Fruit fly (Drosophila melanogaster) whole organism, embryonic: ENCODE data around the gene Glos.
A peak's percentile ranks its signal among the peaks of the same experiment; 100 is the strongest.

Experiments
- Ada2b ChIP-seq: fragments of 200-800 bp; sonication (Bioruptor generic); IDR thresholded peaks from 2 replicates; pipeline ENCODE4 v1.3.6; 2022; ENCODE audit warnings: missing biosample characterization, missing genetic modification characterization
- Antp ChIP-seq: fragments of 200-800 bp; sonication (Bioruptor generic); optimal IDR thresholded peaks from 3 replicates; lab custom pipeline; 2016; ENCODE audit warnings: missing biosample characterization, missing genetic modification characterization
- CG11247 ChIP-seq: fragments of 200-800 bp; sonication (Bioruptor generic); IDR thresholded peaks from 2 replicates; pipeline ENCODE4 v1.3.6; 2022; ENCODE audit warnings: missing biosample characterization, missing genetic modification characterization
- CG12236 ChIP-seq: fragments of 200-800 bp; sonication (Bioruptor generic); optimal IDR thresholded peaks from 2 replicates; lab custom pipeline; 2016; ENCODE audit warnings: missing biosample characterization, missing genetic modification characterization
- CG3281 ChIP-seq: fragments of 200-800 bp; sonication (Bioruptor generic); optimal IDR thresholded peaks from 3 replicates; lab custom pipeline; 2017; ENCODE audit warnings: missing biosample characterization, mild to moderate bottlenecking, missing genetic modification characterization
- CG3847 ChIP-seq: fragments of 200-800 bp; sonication (Bioruptor generic); IDR thresholded peaks from 2 replicates; pipeline ENCODE4 v1.3.6; 2022; ENCODE audit warnings: missing biosample characterization, missing genetic modification characterization
- CG4360 ChIP-seq: fragments of 200-800 bp; sonication (Bioruptor generic); IDR thresholded peaks from 2 replicates; pipeline ENCODE4 v1.3.6; 2022; ENCODE audit warnings: missing biosample characterization, missing genetic modification characterization
- CG43689 ChIP-seq: fragments of 200-800 bp; sonication (Bioruptor generic); IDR thresholded peaks from 2 replicates; pipeline ENCODE4 v1.3.6; 2022; ENCODE audit warnings: missing biosample characterization, missing genetic modification characterization
- CG8944 ChIP-seq: fragments of 200-800 bp; sonication (Bioruptor generic); optimal IDR thresholded peaks from 3 replicates; lab custom pipeline; 2016; ENCODE audit warnings: missing biosample characterization, missing genetic modification characterization
- CG9215 ChIP-seq: fragments of 200-800 bp; sonication (Bioruptor generic); IDR thresholded peaks from 2 replicates; pipeline ENCODE4 v1.3.6; 2022; ENCODE audit warnings: missing biosample characterization, missing genetic modification characterization
- CG9797 ChIP-seq: fragments of 200-800 bp; sonication (Bioruptor generic); optimal IDR thresholded peaks from 3 replicates; lab custom pipeline; 2018; ENCODE audit warnings: missing biosample characterization, mild to moderate bottlenecking, missing genetic modification characterization
- CG9817 ChIP-seq: fragments of 200-800 bp; sonication (Bioruptor generic); optimal IDR thresholded peaks from 2 replicates; lab custom pipeline; 2018; ENCODE audit warnings: missing biosample characterization, mild to moderate bottlenecking, missing genetic modification characterization, moderate library complexity
- CTCF ChIP-seq: fragments of 200-800 bp; sonication (Bioruptor generic); optimal IDR thresholded peaks from 2 replicates; lab custom pipeline; 2017; ENCODE audit warnings: missing biosample characterization, mild to moderate bottlenecking, missing genetic modification characterization, moderate library complexity
- Dfd ChIP-seq, 2 experiments: fragments of >200 bp; optimal IDR thresholded peaks; 2 replicates each; lab custom pipeline; 2017; ENCODE audit warnings: missing biosample characterization in 2 of 2, missing genetic modification characterization in 2 of 2
- Doc2 ChIP-seq: fragments of 200-800 bp; sonication (Bioruptor generic); IDR thresholded peaks from 2 replicates; pipeline ENCODE4 v1.3.6; 2022; ENCODE audit warnings: missing biosample characterization, missing genetic modification characterization
- Dp ChIP-seq: fragments of 200-800 bp; sonication (Bioruptor generic); optimal IDR thresholded peaks from 2 replicates; lab custom pipeline; 2018; ENCODE audit warnings: missing biosample characterization, mild to moderate bottlenecking, missing genetic modification characterization, moderate library complexity
- HLH54F ChIP-seq: fragments of 200-800 bp; sonication (Bioruptor generic); optimal IDR thresholded peaks from 3 replicates; lab custom pipeline; 2016; ENCODE audit warnings: missing biosample characterization, missing genetic modification characterization
- Hand ChIP-seq: fragments of 200-800 bp; sonication (Bioruptor generic); optimal IDR thresholded peaks from 2 replicates; lab custom pipeline; 2017; ENCODE audit warnings: mild to moderate bottlenecking, missing biosample characterization, missing genetic modification reagents, missing genetic modification characterization
- Kr ChIP-seq: fragments of 200-800 bp; sonication (Bioruptor generic); optimal IDR thresholded peaks from 2 replicates; lab custom pipeline; 2017; ENCODE audit warnings: missing biosample characterization, mild to moderate bottlenecking, missing genetic modification characterization
- Med ChIP-seq: fragments of 200-800 bp; sonication (Bioruptor generic); peaks from one replicate; lab custom pipeline; 2016; ENCODE audit warnings: missing biosample characterization, missing genetic modification characterization, mild to moderate bottlenecking, inconsistent platforms, moderate library complexity
- NC2β ChIP-seq: fragments of 200-800 bp; sonication (Bioruptor generic); optimal IDR thresholded peaks from 2 replicates; lab custom pipeline; 2016; ENCODE audit warnings: missing biosample characterization, missing genetic modification characterization
- Opbp ChIP-seq: fragments of 200-800 bp; sonication (Bioruptor generic); IDR thresholded peaks from 3 replicates; pipeline ENCODE4 v1.3.6; 2022; ENCODE audit warnings: missing biosample characterization, missing genetic modification characterization; ENCODE audit not compliant: partially characterized antibody
- Ptx1 ChIP-seq: fragments of 200-800 bp; sonication (Bioruptor generic); IDR thresholded peaks from 2 replicates; pipeline ENCODE4 v1.3.6; 2022; ENCODE audit warnings: missing biosample characterization, missing genetic modification characterization
- Rx ChIP-seq: fragments of 200-800 bp; sonication (Bioruptor generic); IDR thresholded peaks from 2 replicates; pipeline ENCODE4 v1.3.6; 2022; ENCODE audit warnings: missing biosample characterization, missing genetic modification characterization
- Scr ChIP-seq: fragments of 200-800 bp; sonication (Bioruptor generic); IDR thresholded peaks from 2 replicates; pipeline ENCODE4 v1.3.6; 2022; ENCODE audit warnings: missing biosample characterization, missing genetic modification characterization; ENCODE audit not compliant: partially characterized antibody
- Xrp1 ChIP-seq: fragments of 200-800 bp; sonication (Bioruptor generic); IDR thresholded peaks from 2 replicates; pipeline ENCODE4 v1.3.6; 2022; ENCODE audit warnings: missing biosample characterization, missing genetic modification characterization
- bab2 ChIP-seq: fragments of 200-800 bp; sonication (Bioruptor generic); optimal IDR thresholded peaks from 2 replicates; lab custom pipeline; 2016; ENCODE audit warnings: missing biosample characterization, missing genetic modification characterization
- bigmax ChIP-seq: fragments of 200-800 bp; sonication (Bioruptor generic); optimal IDR thresholded peaks from 2 replicates; lab custom pipeline; 2018; ENCODE audit warnings: missing biosample characterization, mild to moderate bottlenecking, missing genetic modification characterization
- cg ChIP-seq: fragments of 200-800 bp; sonication (Bioruptor generic); optimal IDR thresholded peaks from 3 replicates; lab custom pipeline; 2019; ENCODE audit warnings: missing biosample characterization, mild to moderate bottlenecking, missing genetic modification characterization, moderate library complexity
- corto ChIP-seq: fragments of 200-800 bp; sonication (Bioruptor generic); optimal IDR thresholded peaks from 2 replicates; lab custom pipeline; 2016; ENCODE audit warnings: missing biosample characterization, mild to moderate bottlenecking, missing genetic modification characterization, moderate library complexity
- da ChIP-seq: fragments of 200-800 bp; sonication (Bioruptor generic); optimal IDR thresholded peaks from 2 replicates; lab custom pipeline; 2016; ENCODE audit warnings: missing biosample characterization, missing genetic modification characterization
- dimm ChIP-seq: fragments of 200-800 bp; sonication (Bioruptor generic); IDR thresholded peaks from 2 replicates; pipeline ENCODE4 v1.3.6; 2022; ENCODE audit warnings: missing biosample characterization, missing genetic modification characterization
- disco-r ChIP-seq: fragments of 200-800 bp; sonication (Bioruptor generic); optimal IDR thresholded peaks from 2 replicates; lab custom pipeline; 2016; ENCODE audit warnings: missing biosample characterization, missing genetic modification characterization
- dm ChIP-seq: fragments of 200-800 bp; sonication (Bioruptor generic); optimal IDR thresholded peaks from 3 replicates; lab custom pipeline; 2016; ENCODE audit warnings: missing biosample characterization, missing genetic modification characterization
- dysf ChIP-seq: fragments of 200-800 bp; sonication (Bioruptor generic); IDR thresholded peaks from 3 replicates; pipeline ENCODE4 v1.3.6; 2022; ENCODE audit warnings: missing biosample characterization, missing genetic modification characterization
- eyg ChIP-seq: fragments of 200-800 bp; sonication (Bioruptor generic); optimal IDR thresholded peaks from 3 replicates; lab custom pipeline; 2016; ENCODE audit warnings: missing biosample characterization, missing genetic modification characterization
- fd64A ChIP-seq: fragments of 200-800 bp; sonication (Bioruptor generic); optimal IDR thresholded peaks from 3 replicates; lab custom pipeline; 2018; ENCODE audit warnings: missing biosample characterization, mild to moderate bottlenecking, missing genetic modification characterization
- gem ChIP-seq: fragments of 200-800 bp; sonication (Bioruptor generic); optimal IDR thresholded peaks from 2 replicates; lab custom pipeline; 2019; ENCODE audit warnings: missing biosample characterization, mild to moderate bottlenecking, missing genetic modification characterization, moderate library complexity
- mld ChIP-seq: fragments of 200-800 bp; sonication (Bioruptor generic); IDR thresholded peaks from 3 replicates; pipeline ENCODE4 v1.3.6; 2022; ENCODE audit warnings: missing biosample characterization, missing genetic modification characterization; ENCODE audit not compliant: partially characterized antibody
- pb ChIP-seq: fragments of 200-800 bp; sonication (Bioruptor generic); optimal IDR thresholded peaks from 3 replicates; lab custom pipeline; 2016; ENCODE audit warnings: missing biosample characterization, missing genetic modification characterization
- pho ChIP-seq: fragments of 200-800 bp; sonication (Bioruptor generic); optimal IDR thresholded peaks from 2 replicates; lab custom pipeline; 2016; ENCODE audit warnings: missing biosample characterization, missing genetic modification characterization
- sc ChIP-seq, 3 experiments: fragments of >200 bp in 2 of 3; fragments of 200-800 bp in 1 of 3; sonication (Bioruptor generic) in 1 of 3; optimal IDR thresholded peaks; 2 replicates in 2 of 3; 3 replicates in 1 of 3; lab custom pipeline; 2017; ENCODE audit warnings: mild to moderate bottlenecking in 1 of 3, missing biosample characterization in 1 of 3, missing genetic modification characterization in 1 of 3, missing genetic modification reagents in 1 of 3
- scrt ChIP-seq: fragments of 200-800 bp; sonication (Bioruptor generic); optimal IDR thresholded peaks from 2 replicates; lab custom pipeline; 2018; ENCODE audit warnings: missing biosample characterization, mild to moderate bottlenecking, missing genetic modification characterization, moderate library complexity
- sens ChIP-seq: fragments of 200-800 bp; sonication (Bioruptor generic); peaks from one replicate; lab custom pipeline; 2016; ENCODE audit warnings: missing biosample characterization, missing genetic modification characterization
- shn ChIP-seq: fragments of 200-800 bp; sonication (Bioruptor generic); optimal IDR thresholded peaks from 3 replicates; lab custom pipeline; 2016; ENCODE audit warnings: missing biosample characterization, missing genetic modification characterization
- sisA ChIP-seq: fragments of 200-800 bp; sonication (Bioruptor generic); IDR thresholded peaks from 2 replicates; pipeline ENCODE4 v1.3.6; 2022; ENCODE audit warnings: missing biosample characterization, missing genetic modification characterization
- slou ChIP-seq: fragments of 200-800 bp; sonication (Bioruptor generic); optimal IDR thresholded peaks from 3 replicates; lab custom pipeline; 2016; ENCODE audit warnings: missing biosample characterization, missing genetic modification characterization
- trem ChIP-seq: fragments of 200-800 bp; optimal IDR thresholded peaks from 3 replicates; lab custom pipeline; 2019; ENCODE audit warnings: missing biosample characterization, mild to moderate bottlenecking, missing genetic modification characterization, moderate library complexity
- unpg ChIP-seq: fragments of 200-800 bp; sonication (Bioruptor generic); optimal IDR thresholded peaks from 3 replicates; lab custom pipeline; 2018; ENCODE audit warnings: missing biosample characterization, mild to moderate bottlenecking, missing genetic modification characterization, moderate library complexity
- vnd ChIP-seq: fragments of 200-800 bp; sonication (Bioruptor generic); IDR thresholded peaks from 3 replicates; pipeline ENCODE4 v1.3.6; 2022; ENCODE audit warnings: missing biosample characterization, missing genetic modification characterization; ENCODE audit not compliant: partially characterized antibody
- wor ChIP-seq: fragments of 200-800 bp; sonication (Bioruptor generic); IDR thresholded peaks from 2 replicates; pipeline ENCODE4 v1.3.6; 2022; ENCODE audit warnings: missing biosample characterization, missing genetic modification characterization
- yki ChIP-seq: fragments of >200 bp; optimal IDR thresholded peaks from 3 replicates; lab custom pipeline; 2018
- zen ChIP-seq: fragments of 200-800 bp; sonication (Bioruptor generic); optimal IDR thresholded peaks from 3 replicates; lab custom pipeline; 2018; ENCODE audit warnings: missing biosample characterization, mild to moderate bottlenecking, missing genetic modification characterization, moderate library complexity

Gene Glos

dm6 chrX:3950199-3950645 lies 13.9 kb downstream of the Glos start (continued):
- TF ChIP-seq bigmax (GFP tag; lab: Kevin White, UChicago) (no peak), Ada2b (no peak), HLH54F (GFP tag; lab: Kevin White, UChicago) (peak; percentile 65), Antp (GFP tag; lab: Kevin White, UChicago) (peak; percentile 7), CG8944 (GFP tag; lab: Kevin White, UChicago) (no peak), CG12236 (GFP tag; lab: Kevin White, UChicago) (no peak), CG4360 (no peak), Med (GFP tag; lab: Kevin White, UChicago) (no peak), fd64A (no peak), NC2β (GFP tag; lab: Kevin White, UChicago) (no peak), Dfd (GFP tag; optimal IDR thresholded peaks at IDR 0.05; lab: Kevin White, UChicago) (no peak), cg (GFP tag; lab: Kevin White, UChicago) (no peak), scrt (GFP tag; lab: Kevin White, UChicago) (no peak), CG3847 (GFP tag; lab: Robert Waterston, UW) (0 out of 2 replicates have a peak, but pooled peaks have one; percentile 27), CG43689 (GFP tag; lab: Robert Waterston, UW) (no peak), CG9215 (GFP tag; lab: Robert Waterston, UW) (no peak; the same call in none of the 2 replicates), CG9797 (GFP tag; lab: Kevin White, UChicago) (no peak), corto (GFP tag; lab: Kevin White, UChicago) (no peak), trem (tag; lab: Kevin White, UChicago) (no peak), slou (no peak), Ptx1 (GFP tag; lab: Robert Waterston, UW) (no peak), sc (optimal IDR thresholded peaks at IDR 0.05; lab: Kevin White, UChicago) (no peak), sc (GFP tag; optimal IDR thresholded peaks at IDR 0.05; lab: Kevin White, UChicago) (no peak), CG11247 (GFP tag; lab: Robert Waterston, UW) (no peak), sens (GFP tag; lab: Kevin White, UChicago) (peak; percentile 82), shn (GFP tag; lab: Kevin White, UChicago) (peak; percentile 40), gem (no peak), zen (tag; lab: Kevin White, UChicago) (no peak), dimm (GFP tag; lab: Robert Waterston, UW) (no peak), Kr (no peak), Opbp (GFP tag; lab: Robert Waterston, UW) (no peak), sisA (no peak), CG9817 (tag; lab: Kevin White, UChicago) (no peak), CTCF (GFP tag; lab: Kevin White, UChicago) (no peak), disco-r (GFP tag; lab: Kevin White, UChicago) (no peak), Doc2 (GFP tag; lab: Robert Waterston, UW) (no peak), dysf (GFP tag; lab: Robert Waterston, UW) (peak; percentile 48; the same call in 2 of the 3 replicates), CG3281 (GFP tag; lab: Kevin White, UChicago) (no peak), mld (no peak), Hand (GFP tag; lab: Kevin White, UChicago) (no peak), bab2 (GFP tag; lab: Kevin White, UChicago) (peak; percentile 26), Dp (GFP tag; lab: Kevin White, UChicago) (no peak), yki (lab: Kevin White, UChicago) (no peak), da (GFP tag; lab: Kevin White, UChicago) (no peak), dm (GFP tag; lab: Kevin White, UChicago) (no peak), pb (GFP tag; lab: Kevin White, UChicago) (peak; percentile 11), wor (GFP tag; lab: Robert Waterston, UW) (no peak), vnd (GFP tag; lab: Robert Waterston, UW) (no peak), Xrp1 (GFP tag; lab: Robert Waterston, UW) (peak; percentile 14; the same call in 1 of the 2 replicates), Scr (no peak), eyg (GFP tag; lab: Kevin White, UChicago) (no peak), unpg (GFP tag; lab: Kevin White, UChicago) (no peak), Rx (GFP tag; lab: Robert Waterston, UW) (no peak), pho (peak; percentile 23)
